Fruit fly (Drosophila melanogaster) whole organism: ENCODE results near the gene Or65a.

ENCODE experiments used
- CG8478 ChIP-seq: fragments of >200 bp; optimal IDR thresholded peaks from 2 replicates; lab custom pipeline; 2018; ENCODE audit warnings: inconsistent platforms
- Dll ChIP-seq: fragments of >200 bp; optimal IDR thresholded peaks from 2 replicates; lab custom pipeline; 2017
- psq ChIP-seq: fragments of >200 bp; optimal IDR thresholded peaks from 2 replicates; lab custom pipeline; 2017

DNA sequence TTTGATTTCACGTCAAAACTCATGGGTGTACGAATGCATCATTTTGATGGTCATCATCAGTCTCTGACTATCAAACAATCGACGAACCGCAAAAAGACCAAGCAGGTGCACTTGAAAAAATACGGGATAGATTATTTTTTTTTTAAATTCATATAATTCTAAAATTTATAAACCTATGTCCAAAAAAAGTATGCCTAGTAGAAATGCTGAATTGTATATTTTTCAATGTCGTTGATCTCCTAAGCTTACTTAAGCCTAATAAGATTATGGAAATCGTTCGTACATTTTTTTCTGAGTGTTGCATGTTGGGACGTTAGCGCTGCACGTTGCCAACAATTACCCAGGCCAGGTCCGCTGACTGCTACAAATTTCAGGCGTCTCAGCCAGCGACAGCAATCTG lies 11.8 kb upstream of the Or65a start:
- no peak for TF ChIP-seq psq
- TF ChIP-seq CG8478 (lab: Kevin White, UChicago), result no peak
- no peak for TF ChIP-seq Dll (lab: Kevin White, UChicago)
